Worm (Caenorhabditis elegans) whole organism, L4 larva: ENCODE results near the gene gop-3.
A peak's percentile ranks its signal among the peaks of the same experiment; 100 is the strongest.

Experiments used
- D1046.2 ChIP-seq: fragments of 200-800 bp; sonication (Bioruptor generic); IDR thresholded peaks from 2 replicates; pipeline ENCODE4 v1.3.6; 2022; ENCODE audit warnings: missing genetic modification characterization, missing compliant biosample characterization
- F26F4.8 ChIP-seq: fragments of 200-800 bp; sonication (Bioruptor generic); conservative IDR thresholded peaks from 2 replicates; pipeline ENCODE4 v1.3.6; 2022; ENCODE audit warnings: missing genetic modification characterization, missing compliant biosample characterization
- F37D6.2 ChIP-seq: sonication (generic microtip); optimal IDR thresholded peaks from 2 replicates; lab custom pipeline; 2016; ENCODE audit warnings: mild to moderate bottlenecking, missing genetic modification characterization, missing compliant biosample characterization
- F49E8.2 ChIP-seq: sonication (generic microtip); optimal IDR thresholded peaks from 2 replicates; lab custom pipeline; 2016; ENCODE audit warnings: missing compliant biosample characterization, mild to moderate bottlenecking, missing genetic modification characterization, borderline replicate concordance
- T20F7.1 ChIP-seq: fragments of 200-800 bp; sonication (Bioruptor generic); optimal IDR thresholded peaks from 2 replicates; lab custom pipeline; 2018; ENCODE audit warnings: mild to moderate bottlenecking, missing genetic modification characterization, missing compliant biosample characterization
- Y105C5A.15 ChIP-seq: fragments of 200-800 bp; sonication (Bioruptor generic); IDR thresholded peaks from 2 replicates; pipeline ENCODE4 v1.3.6; 2022; ENCODE audit warnings: missing genetic modification characterization, missing compliant biosample characterization
- ZK546.5 ChIP-seq, 2 experiments: sonication (generic microtip); optimal IDR thresholded peaks; 2 replicates each; lab custom pipeline; 2017; ENCODE audit warnings: missing biosample characterization in 2 of 2, missing genetic modification characterization in 2 of 2
- aha-1 ChIP-seq: fragments of 150-350 bp; peaks from one replicate; lab custom pipeline; 2014; ENCODE audit warnings: missing biosample characterization, missing genetic modification characterization
- ama-1 ChIP-seq: fragments of 150-350 bp; optimal IDR thresholded peaks from 2 replicates; lab custom pipeline; 2014; ENCODE audit warnings: inconsistent platforms, mixed read lengths
- daf-12 ChIP-seq: fragments of 150-350 bp; optimal IDR thresholded peaks from 2 replicates; lab custom pipeline; 2014; ENCODE audit warnings: missing biosample characterization, missing genetic modification reagents, missing genetic modification characterization
- dmd-6 ChIP-seq: fragments of 200-800 bp; sonication (Bioruptor generic); IDR thresholded peaks from 2 replicates; pipeline ENCODE4 v1.3.6; 2022; ENCODE audit warnings: missing genetic modification reagents, missing genetic modification characterization, missing compliant biosample characterization
- dpl-1 ChIP-seq: fragments of 150-350 bp; optimal IDR thresholded peaks from 2 replicates; lab custom pipeline; 2014; ENCODE audit warnings: missing biosample characterization, missing genetic modification reagents, missing genetic modification characterization
- dve-1 ChIP-seq: sonication (generic microtip); optimal IDR thresholded peaks from 2 replicates; lab custom pipeline; 2017; ENCODE audit warnings: antibody characterized with exemption, mild to moderate bottlenecking, missing genetic modification characterization, missing compliant biosample characterization; ENCODE audit not compliant: insufficient read depth
- egl-27 ChIP-seq: sonication (generic microtip); optimal IDR thresholded peaks from 3 replicates; lab custom pipeline; 2017; ENCODE audit warnings: missing biosample characterization, missing genetic modification reagents, missing genetic modification characterization
- fkh-10 ChIP-seq: fragments of 150-350 bp; optimal IDR thresholded peaks from 2 replicates; lab custom pipeline; 2014; ENCODE audit warnings: missing biosample characterization, missing genetic modification reagents, missing genetic modification characterization
- hif-1 ChIP-seq, 2 experiments: sonication (generic microtip); optimal IDR thresholded peaks; 2 replicates each; lab custom pipeline; 2016 to 2017; ENCODE audit warnings: missing compliant biosample characterization in 2 of 2, missing genetic modification characterization in 2 of 2, missing genetic modification reagents in 2 of 2, missing genotype in 2 of 2, mild to moderate bottlenecking in 1 of 2
- hlh-11 ChIP-seq: fragments of 200-800 bp; sonication (Bioruptor generic); optimal IDR thresholded peaks from 2 replicates; lab custom pipeline; 2018; ENCODE audit warnings: mild to moderate bottlenecking, missing genetic modification characterization, missing compliant biosample characterization
- hmg-1.1 ChIP-seq: fragments of 200-800 bp; sonication (Bioruptor generic); IDR thresholded peaks from 2 replicates; pipeline ENCODE4 v1.3.6; 2022; ENCODE audit warnings: missing genetic modification reagents, missing genetic modification characterization, missing compliant biosample characterization
- lin-13 ChIP-seq: fragments of 150-350 bp; optimal IDR thresholded peaks from 2 replicates; lab custom pipeline; 2014; ENCODE audit warnings: missing biosample characterization, missing genetic modification reagents, missing genetic modification characterization
- lin-29 ChIP-seq: fragments of 200-800 bp; sonication (Bioruptor generic); IDR thresholded peaks from 2 replicates; pipeline ENCODE4 v1.3.6; 2022; ENCODE audit warnings: missing genetic modification reagents, missing genetic modification characterization, missing compliant biosample characterization
- lin-38 ChIP-seq: fragments of 200-800 bp; sonication (Bioruptor generic); IDR thresholded peaks from 2 replicates; pipeline ENCODE4 v1.3.6; 2022; ENCODE audit warnings: missing genetic modification reagents, missing genetic modification characterization, missing compliant biosample characterization
- lin-39 ChIP-seq: fragments of 150-350 bp; optimal IDR thresholded peaks from 2 replicates; lab custom pipeline; 2014; ENCODE audit warnings: missing biosample characterization, missing genetic modification reagents, missing genetic modification characterization
- madf-5 ChIP-seq, 2 experiments: fragments of 200-800 bp; sonication (Bioruptor generic); IDR thresholded peaks; 2 replicates each; pipeline ENCODE4 v1.3.6; 2022; ENCODE audit warnings: missing compliant biosample characterization in 2 of 2, missing genetic modification characterization in 2 of 2
- madf-9 ChIP-seq: fragments of 200-800 bp; sonication (Bioruptor generic); conservative IDR thresholded peaks from 2 replicates; pipeline ENCODE4 v1.3.6; 2022; ENCODE audit warnings: missing genetic modification reagents, missing genetic modification characterization, missing compliant biosample characterization
- mep-1 ChIP-seq: fragments of 150-350 bp; sonication (generic microtip); optimal IDR thresholded peaks from 3 replicates; lab custom pipeline; 2014; ENCODE audit warnings: missing biosample characterization, missing genetic modification characterization
- mes-2 ChIP-seq: sonication (generic microtip); optimal IDR thresholded peaks from 2 replicates; lab custom pipeline; 2016; ENCODE audit warnings: missing genotype, mild to moderate bottlenecking, missing genetic modification characterization, missing compliant biosample characterization; ENCODE audit not compliant: poor library complexity, severe bottlenecking
- nhr-102 ChIP-seq: sonication (generic microtip); optimal IDR thresholded peaks from 2 replicates; lab custom pipeline; 2016; ENCODE audit warnings: mild to moderate bottlenecking, missing genetic modification characterization, moderate library complexity, missing compliant biosample characterization
- nhr-11 ChIP-seq: fragments of 150-350 bp; optimal IDR thresholded peaks from 2 replicates; lab custom pipeline; 2014; ENCODE audit warnings: missing biosample characterization, missing genetic modification characterization
- nhr-111 ChIP-seq: fragments of 200-800 bp; sonication (Bioruptor generic); optimal IDR thresholded peaks from 2 replicates; lab custom pipeline; 2018; ENCODE audit warnings: mild to moderate bottlenecking, missing genetic modification characterization, missing compliant biosample characterization
- nhr-28 ChIP-seq: fragments of 150-350 bp; optimal IDR thresholded peaks from 2 replicates; lab custom pipeline; 2014; ENCODE audit warnings: missing biosample characterization, missing genetic modification characterization
- nhr-41 ChIP-seq: fragments of 200-800 bp; sonication (Bioruptor generic); IDR thresholded peaks from 2 replicates; pipeline ENCODE4 v1.3.6; 2022; ENCODE audit warnings: missing genetic modification reagents, missing genetic modification characterization, missing compliant biosample characterization
- nhr-6 ChIP-seq: fragments of 150-350 bp; optimal IDR thresholded peaks from 2 replicates; lab custom pipeline; 2014; ENCODE audit warnings: missing biosample characterization, missing genetic modification characterization
- nhr-77 ChIP-seq: fragments of 150-350 bp; optimal IDR thresholded peaks from 2 replicates; lab custom pipeline; 2014; ENCODE audit warnings: missing biosample characterization, missing genetic modification characterization
- pha-4 ChIP-seq, 2 experiments: fragments of 150-350 bp in 1 of 2; fragments of 200-800 bp in 1 of 2; sonication (Bioruptor generic) in 1 of 2; IDR thresholded peaks in 1 of 2; optimal IDR thresholded peaks in 1 of 2; 2 replicates each; pipeline versions ENCODE4 v1.3.6 to Lab custom; 2014 to 2022; ENCODE audit warnings: missing genetic modification characterization in 2 of 2, missing genetic modification reagents in 2 of 2, missing biosample characterization in 1 of 2, missing compliant biosample characterization in 1 of 2
- rbr-2 ChIP-seq: sonication (generic microtip); optimal IDR thresholded peaks from 2 replicates; lab custom pipeline; 2016; ENCODE audit warnings: missing genotype, missing genetic modification characterization, missing compliant biosample characterization
- saeg-2 ChIP-seq: fragments of 200-800 bp; sonication (Bioruptor generic); IDR thresholded peaks from 2 replicates; pipeline ENCODE4 v1.3.6; 2022; ENCODE audit warnings: missing genetic modification reagents, missing genetic modification characterization, missing compliant biosample characterization
- sdz-12 ChIP-seq: fragments of 200-800 bp; sonication (Bioruptor generic); optimal IDR thresholded peaks from 2 replicates; lab custom pipeline; 2018; ENCODE audit warnings: mild to moderate bottlenecking, missing genetic modification characterization, missing compliant biosample characterization
- set-16 ChIP-seq: fragments of 200-800 bp; sonication (Bioruptor generic); IDR thresholded peaks from 2 replicates; pipeline ENCODE4 v1.3.6; 2022; ENCODE audit warnings: missing genetic modification reagents, missing genetic modification characterization, missing compliant biosample characterization
- skn-1 ChIP-seq: fragments of 150-350 bp; optimal IDR thresholded peaks from 2 replicates; lab custom pipeline; 2014; ENCODE audit warnings: missing biosample characterization, missing genetic modification characterization
- snpc-4 ChIP-seq: fragments of 150-350 bp; optimal IDR thresholded peaks from 2 replicates; lab custom pipeline; 2014; ENCODE audit warnings: missing biosample characterization, missing genetic modification characterization
- spr-1 ChIP-seq: sonication (generic microtip); optimal IDR thresholded peaks from 2 replicates; lab custom pipeline; 2016; ENCODE audit warnings: mild to moderate bottlenecking, missing genetic modification characterization, missing compliant biosample characterization
- unc-130 ChIP-seq: sonication (generic microtip); optimal IDR thresholded peaks from 2 replicates; lab custom pipeline; 2016; ENCODE audit warnings: missing genetic modification reagents, missing genetic modification characterization, missing compliant biosample characterization
- unc-62 ChIP-seq, 3 experiments: fragments of 150-350 bp in 1 of 3; sonication (generic microtip); optimal IDR thresholded peaks in 2 of 3; peaks in 1 of 3; 1 replicate in 1 of 3; 2 replicates in 2 of 3; lab custom pipeline; 2014 to 2017; ENCODE audit warnings: missing biosample characterization in 3 of 3, missing genetic modification characterization in 3 of 3, missing genetic modification reagents in 3 of 3, missing genotype in 1 of 3
- zag-1 ChIP-seq: fragments of 150-350 bp; optimal IDR thresholded peaks from 2 replicates; lab custom pipeline; 2014; ENCODE audit warnings: missing biosample characterization, missing genetic modification characterization
- zfp-2 ChIP-seq: sonication (generic microtip); optimal IDR thresholded peaks from 2 replicates; lab custom pipeline; 2016; ENCODE audit warnings: mild to moderate bottlenecking, missing genetic modification characterization, missing compliant biosample characterization
- zfp-3 ChIP-seq: fragments of 200-800 bp; sonication (Bioruptor generic); conservative IDR thresholded peaks from 2 replicates; pipeline ENCODE4 v1.3.6; 2022; ENCODE audit warnings: missing genetic modification reagents, missing genetic modification characterization, missing compliant biosample characterization

Gene gop-3

DNA sequence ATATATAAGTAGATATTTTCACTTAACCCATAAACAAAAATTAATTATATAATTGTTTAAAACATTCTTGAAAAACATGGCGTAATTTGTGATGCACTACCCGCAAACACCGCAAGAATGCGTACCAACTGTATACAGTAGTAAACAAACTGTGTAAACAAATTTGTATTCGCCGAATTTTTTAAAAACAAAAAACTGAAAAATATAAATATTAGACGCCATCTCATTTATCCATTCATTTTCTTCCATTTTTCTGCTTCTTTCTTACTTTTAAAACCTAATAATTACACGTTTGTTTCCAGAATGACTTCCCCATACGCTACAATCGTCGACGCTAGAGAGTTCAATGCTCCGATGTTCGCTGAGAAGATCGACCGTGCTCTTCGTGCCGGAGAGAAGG, 35.2 kb upstream of the gop-3 start, which contains the start of gene nex-1:
nex-1 (plus strand) TSS at position 301 of the 400 bp plus-strand sequence.
- TF ChIP-seq unc-62 (GFP tag; optimal IDR thresholded peaks at IDR 0.05 in 1 of 2; lab: Kevin White, UChicago), result peak in 1 of 2 experiments; percentile 23
- TF ChIP-seq unc-62 (tag; optimal IDR thresholded peaks at IDR 0.05; lab: Kevin White, UChicago), result no peak
- no peak for TF ChIP-seq sdz-12 (GFP tag; lab: Kevin White, UChicago)

DNA sequence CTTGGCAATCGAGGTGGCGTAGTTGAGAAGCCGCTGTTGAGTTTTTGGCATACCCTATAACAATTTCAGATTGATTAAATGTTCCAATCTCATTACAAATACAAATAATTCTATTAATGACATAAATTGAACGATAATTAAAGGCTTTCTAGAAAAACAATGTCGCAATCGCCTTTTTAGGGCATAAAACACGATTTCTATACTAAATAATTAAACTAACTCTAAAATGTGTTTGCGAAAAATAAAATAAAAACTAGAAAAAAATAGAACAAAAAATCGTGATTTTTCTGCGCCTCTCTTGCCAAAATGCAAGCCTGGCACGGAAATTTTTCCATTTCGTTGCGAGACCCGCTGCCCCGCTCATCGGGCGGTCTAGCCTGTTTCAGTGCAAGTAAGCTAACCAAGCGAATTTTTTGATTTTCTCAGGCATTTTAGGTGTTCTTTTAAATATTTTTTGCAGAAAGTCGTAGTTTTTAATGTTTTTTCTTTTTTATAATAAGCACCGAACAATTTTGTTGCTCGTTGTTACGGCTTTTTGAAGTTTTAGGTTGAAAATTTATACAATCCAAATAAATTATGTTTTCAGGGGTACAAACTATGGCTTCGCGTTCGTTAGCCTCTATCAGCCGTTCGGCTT, 32.5 kb upstream of the gop-3 start, which contains the start of the genes C34E10.12, C34E10.10 and atp-2:
C34E10.12 (minus strand) TSS at position 51 of the 637 bp plus-strand sequence.
C34E10.10 (minus strand) TSS at position 54 of the 637 bp plus-strand sequence.
atp-2 (plus strand) TSS at position 587 of the 637 bp plus-strand sequence.
- no peak for TF ChIP-seq F26F4.8 (GFP tag; lab: Robert Waterston, UW)
- peak; percentile 93 for TF ChIP-seq mes-2 (tag; lab: Kevin White, UChicago)
- no peak for TF ChIP-seq D1046.2 (GFP tag; lab: Robert Waterston, UW)
- TF ChIP-seq ZK546.5 (tag; optimal IDR thresholded peaks at IDR 0.05; lab: Kevin White, UChicago), result no peak
- TF ChIP-seq nhr-102 (tag; lab: Kevin White, UChicago), result peak; percentile 51
- peak; percentile 76 for TF ChIP-seq lin-13 (GFP tag; lab: Kevin White, UChicago)
- TF ChIP-seq unc-62 (GFP tag; optimal IDR thresholded peaks at IDR 0.05 in 1 of 2; lab: Kevin White, UChicago), result peak in 1 of 2 experiments; percentile 83
- TF ChIP-seq unc-62 (tag; optimal IDR thresholded peaks at IDR 0.05; lab: Kevin White, UChicago), result no peak
- TF ChIP-seq madf-5 (GFP tag; IDR thresholded peaks at IDR 0.05; lab: Robert Waterston, UW), result no peak
- TF ChIP-seq saeg-2 (GFP tag; lab: Robert Waterston, UW), result no peak
- no peak for TF ChIP-seq F49E8.2 (tag; lab: Kevin White, UChicago)
- no peak for TF ChIP-seq nhr-41 (GFP tag; lab: Robert Waterston, UW)
- TF ChIP-seq daf-12 (tag; lab: Kevin White, UChicago), result no peak
- no peak for TF ChIP-seq lin-39 (tag; lab: Kevin White, UChicago)
- TF ChIP-seq unc-130 (GFP tag; lab: Kevin White, UChicago), result peak; percentile 77
- no peak for TF ChIP-seq lin-29
- no peak for TF ChIP-seq zfp-2
- TF ChIP-seq dmd-6 (GFP tag; lab: Robert Waterston, UW), result peak; percentile 44; the same call in 1 of the 2 replicates
- peak; percentile 77 for TF ChIP-seq nhr-77
- TF ChIP-seq fkh-10 (GFP tag; lab: Kevin White, UChicago), result peak; percentile 66
- TF ChIP-seq dve-1 (tag; lab: Kevin White, UChicago), result peak; percentile 92
- TF ChIP-seq ama-1 (lab: Kevin White, UChicago), result peak; percentile 88
- TF ChIP-seq pha-4 (GFP tag; IDR thresholded peaks at IDR 0.05; lab: Robert Waterston, UW), result 0 out of 2 replicates have a peak, but pooled peaks have one; percentile 14
- no peak for TF ChIP-seq pha-4 (tag; optimal IDR thresholded peaks at IDR 0.05; lab: Kevin White, UChicago)
- 0 out of 2 replicates have a peak, but pooled peaks have one; percentile 37 for TF ChIP-seq zfp-3 (GFP tag; lab: Robert Waterston, UW)
- peak; percentile 78 for TF ChIP-seq lin-38
- peak; percentile 76 for TF ChIP-seq hlh-11 (tag; lab: Kevin White, UChicago)
- TF ChIP-seq rbr-2 (tag; lab: Kevin White, UChicago), result peak; percentile 77
- peak in 1 of 2 experiments; percentile 77 for TF ChIP-seq hif-1 (tag; optimal IDR thresholded peaks at IDR 0.05; lab: Kevin White, UChicago)
- TF ChIP-seq nhr-6 (tag; lab: Kevin White, UChicago), result peak; percentile 79
- no peak for TF ChIP-seq nhr-111
- TF ChIP-seq mep-1 (tag; lab: Kevin White, UChicago), result peak; percentile 95
- TF ChIP-seq snpc-4, result no peak
- peak; percentile 91 for TF ChIP-seq nhr-11 (tag; lab: Kevin White, UChicago)
- no peak for TF ChIP-seq zag-1 (tag; lab: Kevin White, UChicago)
- peak; percentile 52 for TF ChIP-seq spr-1
- no peak for TF ChIP-seq skn-1 (tag; lab: Kevin White, UChicago)
- TF ChIP-seq Y105C5A.15 (GFP tag; lab: Robert Waterston, UW), result no peak
- no peak for TF ChIP-seq madf-9
- no peak for TF ChIP-seq egl-27 (tag; lab: Kevin White, UChicago)
- peak; percentile 81 for TF ChIP-seq dpl-1 (GFP tag; lab: Kevin White, UChicago)
- TF ChIP-seq nhr-28 (tag; lab: Kevin White, UChicago), result peak; percentile 82
- TF ChIP-seq F37D6.2 (tag; lab: Kevin White, UChicago), result peak; percentile 52
- TF ChIP-seq hmg-1.1 (GFP tag; lab: Robert Waterston, UW), result peak; percentile 69
- no peak for TF ChIP-seq set-16
- TF ChIP-seq aha-1 (tag; lab: Kevin White, UChicago), result peak; percentile 96
- peak; percentile 76 for TF ChIP-seq T20F7.1 (GFP tag; lab: Kevin White, UChicago)
